Worm (Caenorhabditis elegans): ENCODE measurements around the gene K01A12.2.

ce11 chrX:8601235-8601634 is 11.9 kb upstream of the K01A12.2 start, which contains the start of gene F18E9.1:
- TF ChIP-seq skn-1 (tag; optimal IDR thresholded peaks at IDR 0.05) (no peak), ama-1 (optimal IDR thresholded peaks at IDR 0.05) (no peak), unc-30 (tag; optimal IDR thresholded peaks at IDR 0.05) (no peak), lsy-2 (tag; optimal IDR thresholded peaks at IDR 0.05) (no peak), lin-15B (tag; optimal IDR thresholded peaks at IDR 0.05) (no peak), ztf-4 (tag; optimal IDR thresholded peaks at IDR 0.05) (no peak)

All from whole organism, L1 larva.